Worm (Caenorhabditis elegans) whole organism, L1 larva: Measurements from ENCODE around the gene srlf-27.

Source experiments
- lin-13 ChIP-seq: fragments of 150-350 bp; optimal IDR thresholded peaks from 2 replicates; lab custom pipeline; 2014; ENCODE audit warnings: missing biosample characterization, missing genetic modification reagents, missing genetic modification characterization
- nhr-237 ChIP-seq: fragments of 150-350 bp; optimal IDR thresholded peaks from 2 replicates; lab custom pipeline; 2014; ENCODE audit warnings: missing biosample characterization, missing genetic modification characterization
- snpc-4 ChIP-seq: fragments of 150-350 bp; optimal IDR thresholded peaks from 2 replicates; lab custom pipeline; 2014; ENCODE audit warnings: missing biosample characterization, missing genetic modification characterization

DNA sequence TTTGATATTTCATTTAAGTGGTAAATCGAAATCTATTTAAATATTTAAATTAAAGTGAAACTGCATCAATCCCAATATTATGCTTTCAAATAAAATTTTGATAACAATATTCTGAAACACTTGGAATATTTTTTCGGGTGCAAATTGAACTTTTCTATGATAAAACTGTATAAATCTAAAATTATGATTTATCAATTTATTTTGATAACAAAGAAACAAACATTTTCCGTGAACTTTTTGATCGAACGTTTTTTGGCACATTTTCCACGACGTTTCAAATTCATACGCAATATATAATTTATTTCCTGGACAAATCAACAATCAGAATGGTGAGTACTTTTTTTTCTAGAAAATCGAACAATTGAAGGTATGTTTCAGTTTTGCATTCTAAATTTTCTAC is 4.7 kb upstream of the srlf-27 start, which contains the start of gene irld-4:
- TF ChIP-seq nhr-237 = no peak
- TF ChIP-seq lin-13 (GFP tag; lab: Kevin White, UChicago) = no peak
- TF ChIP-seq snpc-4 (tag; lab: Kevin White, UChicago) = no peak
